Fruit fly (Drosophila melanogaster) whole organism, embryonic: ENCODE data around the gene CG14219.

Experiments
- Bgb ChIP-seq: fragments of 200-800 bp; sonication (Bioruptor generic); IDR thresholded peaks from 2 replicates; pipeline ENCODE4 v1.3.6; 2022; ENCODE audit warnings: missing biosample characterization, missing genetic modification characterization; ENCODE audit not compliant: partially characterized antibody
- CG13296 ChIP-seq: fragments of 200-800 bp; sonication (Bioruptor generic); optimal IDR thresholded peaks from 3 replicates; lab custom pipeline; 2018; ENCODE audit warnings: missing biosample characterization, mild to moderate bottlenecking, missing genetic modification characterization
- CG13624 ChIP-seq: fragments of 200-800 bp; sonication (Bioruptor generic); optimal IDR thresholded peaks from 2 replicates; lab custom pipeline; 2016; ENCODE audit warnings: missing biosample characterization, missing genetic modification characterization
- CG13894 ChIP-seq: fragments of 200-800 bp; sonication (Bioruptor generic); optimal IDR thresholded peaks from 3 replicates; lab custom pipeline; 2018; ENCODE audit warnings: missing biosample characterization, mild to moderate bottlenecking, missing genetic modification characterization, moderate library complexity
- CG15073 ChIP-seq: fragments of 200-800 bp; sonication (Bioruptor generic); optimal IDR thresholded peaks from 2 replicates; lab custom pipeline; 2016; ENCODE audit warnings: missing biosample characterization, missing genetic modification characterization
- CG2129 ChIP-seq: fragments of 200-800 bp; sonication (Bioruptor generic); IDR thresholded peaks from 2 replicates; pipeline ENCODE4 v1.3.6; 2022; ENCODE audit warnings: missing biosample characterization, missing genetic modification characterization; ENCODE audit not compliant: partially characterized antibody
- CG2199 ChIP-seq: fragments of 200-800 bp; sonication (Bioruptor generic); IDR thresholded peaks from 3 replicates; pipeline ENCODE4 v1.3.6; 2022; ENCODE audit warnings: missing biosample characterization, missing genetic modification characterization
- CG30020 ChIP-seq: fragments of 200-800 bp; optimal IDR thresholded peaks from 2 replicates; lab custom pipeline; 2019; ENCODE audit warnings: missing biosample characterization, mild to moderate bottlenecking, missing genetic modification characterization, moderate library complexity
- CG34376 ChIP-seq: fragments of 200-800 bp; sonication (Bioruptor generic); optimal IDR thresholded peaks from 2 replicates; lab custom pipeline; 2018; ENCODE audit warnings: missing biosample characterization, mild to moderate bottlenecking, missing genetic modification characterization
- CG4282 ChIP-seq: fragments of 200-800 bp; sonication (Bioruptor generic); optimal IDR thresholded peaks from 2 replicates; lab custom pipeline; 2016; ENCODE audit warnings: missing biosample characterization, missing genetic modification characterization
- CG4328 ChIP-seq: fragments of 200-800 bp; sonication (Bioruptor generic); optimal IDR thresholded peaks from 3 replicates; lab custom pipeline; 2017; ENCODE audit warnings: missing biosample characterization, missing genetic modification reagents, missing genetic modification characterization
- CG4404 ChIP-seq: fragments of 200-800 bp; sonication (Bioruptor generic); IDR thresholded peaks from 2 replicates; pipeline ENCODE4 v1.3.6; 2022; ENCODE audit warnings: missing biosample characterization, missing genetic modification characterization
- CG4730 ChIP-seq: fragments of 200-800 bp; sonication (Bioruptor generic); IDR thresholded peaks from 2 replicates; pipeline ENCODE4 v1.3.6; 2022; ENCODE audit warnings: missing biosample characterization, missing genetic modification characterization
- CG6254 ChIP-seq: fragments of 200-800 bp; sonication (Bioruptor generic); optimal IDR thresholded peaks from 3 replicates; lab custom pipeline; 2017; ENCODE audit warnings: mild to moderate bottlenecking, missing biosample characterization, missing genetic modification reagents, missing genetic modification characterization
- CG6813 ChIP-seq: fragments of 200-800 bp; sonication (Bioruptor generic); optimal IDR thresholded peaks from 2 replicates; lab custom pipeline; 2017; ENCODE audit warnings: missing biosample characterization, missing genetic modification characterization, mild to moderate bottlenecking, moderate library complexity, missing genetic modification reagents
- CG7357 ChIP-seq: fragments of 200-800 bp; sonication (Bioruptor generic); IDR thresholded peaks from 3 replicates; pipeline ENCODE4 v1.3.6; 2022; ENCODE audit warnings: missing biosample characterization, missing genetic modification characterization
- CG8281 ChIP-seq: fragments of 200-800 bp; sonication (Bioruptor generic); optimal IDR thresholded peaks from 2 replicates; lab custom pipeline; 2018; ENCODE audit warnings: missing biosample characterization, mild to moderate bottlenecking, missing genetic modification characterization, moderate library complexity
- CG9797 ChIP-seq: fragments of 200-800 bp; sonication (Bioruptor generic); optimal IDR thresholded peaks from 3 replicates; lab custom pipeline; 2018; ENCODE audit warnings: missing biosample characterization, mild to moderate bottlenecking, missing genetic modification characterization
- CG9876 ChIP-seq: fragments of 200-800 bp; sonication (Bioruptor generic); optimal IDR thresholded peaks from 2 replicates; lab custom pipeline; 2016; ENCODE audit warnings: missing biosample characterization, missing genetic modification characterization
- CTCF ChIP-seq: fragments of 200-800 bp; sonication (Bioruptor generic); optimal IDR thresholded peaks from 2 replicates; lab custom pipeline; 2017; ENCODE audit warnings: missing biosample characterization, mild to moderate bottlenecking, missing genetic modification characterization, moderate library complexity
- Dbx ChIP-seq: fragments of 200-800 bp; sonication (Bioruptor generic); IDR thresholded peaks from 3 replicates; pipeline ENCODE4 v1.3.6; 2022; ENCODE audit warnings: missing biosample characterization, missing genetic modification characterization
- Elba2 ChIP-seq: fragments of 200-800 bp; sonication (Bioruptor generic); optimal IDR thresholded peaks from 3 replicates; lab custom pipeline; 2016; ENCODE audit warnings: missing biosample characterization, missing genetic modification characterization
- Gug ChIP-seq: fragments of 200-800 bp; sonication (Bioruptor generic); IDR thresholded peaks from 4 replicates; pipeline ENCODE4 v1.3.6; 2022; ENCODE audit warnings: missing biosample characterization, missing genetic modification characterization
- HLHmδ ChIP-seq: fragments of 200-800 bp; sonication (Bioruptor generic); optimal IDR thresholded peaks from 2 replicates; lab custom pipeline; 2018; ENCODE audit warnings: missing biosample characterization, mild to moderate bottlenecking, missing genetic modification characterization, moderate library complexity
- Hr51 ChIP-seq, 2 experiments: fragments of 200-800 bp; sonication (Bioruptor generic); optimal IDR thresholded peaks; 2 replicates in 1 of 2; 3 replicates in 1 of 2; lab custom pipeline; 2016 to 2018; ENCODE audit warnings: missing biosample characterization in 2 of 2, missing genetic modification characterization in 2 of 2, mild to moderate bottlenecking in 1 of 2, moderate library complexity in 1 of 2
- Lhr ChIP-seq: fragments of 200-800 bp; sonication (Bioruptor generic); optimal IDR thresholded peaks from 3 replicates; lab custom pipeline; 2017; ENCODE audit warnings: mild to moderate bottlenecking, missing biosample characterization, missing genetic modification reagents, missing genetic modification characterization
- MBD-R2 ChIP-seq: fragments of 200-800 bp; sonication (Bioruptor generic); IDR thresholded peaks from 2 replicates; pipeline ENCODE4 v1.3.6; 2022; ENCODE audit warnings: missing biosample characterization, missing genetic modification characterization
- NK7.1 ChIP-seq: fragments of 200-800 bp; sonication (Bioruptor generic); optimal IDR thresholded peaks from 3 replicates; lab custom pipeline; 2016; ENCODE audit warnings: missing biosample characterization, missing genetic modification characterization
- Oli ChIP-seq: fragments of 200-800 bp; sonication (Bioruptor generic); optimal IDR thresholded peaks from 2 replicates; lab custom pipeline; 2018; ENCODE audit warnings: missing biosample characterization, mild to moderate bottlenecking, missing genetic modification characterization, moderate library complexity
- Optix ChIP-seq: fragments of 200-800 bp; sonication (Bioruptor generic); IDR thresholded peaks from 3 replicates; pipeline ENCODE4 v1.3.6; 2022; ENCODE audit warnings: missing biosample characterization, missing genetic modification characterization
- Poxn ChIP-seq: fragments of 200-800 bp; sonication (Bioruptor generic); IDR thresholded peaks from 2 replicates; pipeline ENCODE4 v1.3.6; 2022; ENCODE audit warnings: missing biosample characterization, missing genetic modification characterization
- Sin3A ChIP-seq: fragments of >200 bp; optimal IDR thresholded peaks from 2 replicates; lab custom pipeline; 2018
- Vsx1 ChIP-seq: fragments of 200-800 bp; sonication (Bioruptor generic); optimal IDR thresholded peaks from 2 replicates; lab custom pipeline; 2017; ENCODE audit warnings: missing biosample characterization, mild to moderate bottlenecking, missing genetic modification characterization, missing genetic modification reagents
- abd-A ChIP-seq: fragments of 200-800 bp; sonication (Bioruptor generic); optimal IDR thresholded peaks from 3 replicates; lab custom pipeline; 2019; ENCODE audit warnings: missing biosample characterization, mild to moderate bottlenecking, missing genetic modification characterization, moderate library complexity
- aop ChIP-seq: fragments of 200-800 bp; sonication (Bioruptor generic); IDR thresholded peaks from 2 replicates; pipeline ENCODE4 v1.3.6; 2022; ENCODE audit warnings: missing biosample characterization, missing genetic modification characterization
- ara ChIP-seq: fragments of 200-800 bp; sonication (Bioruptor generic); IDR thresholded peaks from 2 replicates; pipeline ENCODE4 v1.3.6; 2022; ENCODE audit warnings: missing biosample characterization, missing genetic modification characterization
- bbx ChIP-seq: fragments of 200-800 bp; sonication (Bioruptor generic); IDR thresholded peaks from 2 replicates; pipeline ENCODE4 v1.3.6; 2022; ENCODE audit warnings: missing biosample characterization, missing genetic modification characterization; ENCODE audit not compliant: partially characterized antibody
- bigmax ChIP-seq: fragments of 200-800 bp; sonication (Bioruptor generic); optimal IDR thresholded peaks from 2 replicates; lab custom pipeline; 2018; ENCODE audit warnings: missing biosample characterization, mild to moderate bottlenecking, missing genetic modification characterization
- cato ChIP-seq: fragments of 200-800 bp; sonication (Bioruptor generic); optimal IDR thresholded peaks from 2 replicates; lab custom pipeline; 2016; ENCODE audit warnings: missing biosample characterization, missing genetic modification characterization, borderline replicate concordance
- dan ChIP-seq: fragments of 200-800 bp; sonication (Bioruptor generic); IDR thresholded peaks from 2 replicates; pipeline ENCODE4 v1.3.6; 2022; ENCODE audit warnings: missing biosample characterization, missing genetic modification characterization
- gem ChIP-seq: fragments of 200-800 bp; sonication (Bioruptor generic); optimal IDR thresholded peaks from 2 replicates; lab custom pipeline; 2019; ENCODE audit warnings: missing biosample characterization, mild to moderate bottlenecking, missing genetic modification characterization, moderate library complexity
- kay ChIP-seq: fragments of 200-800 bp; sonication (Bioruptor generic); optimal IDR thresholded peaks from 2 replicates; lab custom pipeline; 2016; ENCODE audit warnings: missing biosample characterization, missing genetic modification characterization
- maf-S ChIP-seq: fragments of 200-800 bp; sonication (Bioruptor generic); optimal IDR thresholded peaks from 2 replicates; lab custom pipeline; 2016; ENCODE audit warnings: missing biosample characterization, missing genetic modification characterization
- nerfin-2 ChIP-seq: fragments of 200-800 bp; sonication (Bioruptor generic); IDR thresholded peaks from 2 replicates; pipeline ENCODE4 v1.3.6; 2022; ENCODE audit warnings: missing biosample characterization, missing genetic modification characterization; ENCODE audit not compliant: partially characterized antibody
- sim ChIP-seq: fragments of 200-800 bp; sonication (Bioruptor generic); IDR thresholded peaks from 2 replicates; pipeline ENCODE4 v1.3.6; 2022; ENCODE audit warnings: missing biosample characterization, missing genetic modification characterization
- slbo ChIP-seq: fragments of 200-800 bp; sonication (Bioruptor generic); IDR thresholded peaks from 2 replicates; pipeline ENCODE4 v1.3.6; 2022; ENCODE audit warnings: missing biosample characterization, missing genetic modification characterization
- sna ChIP-seq: fragments of 200-800 bp; sonication (Bioruptor generic); IDR thresholded peaks from 2 replicates; pipeline ENCODE4 v1.3.6; 2022; ENCODE audit warnings: missing biosample characterization, missing genetic modification characterization; ENCODE audit not compliant: partially characterized antibody
- stc ChIP-seq: fragments of 200-800 bp; sonication (Bioruptor generic); IDR thresholded peaks from 2 replicates; pipeline ENCODE4 v1.3.6; 2022; ENCODE audit warnings: missing biosample characterization, missing genetic modification characterization
- unc-4 ChIP-seq: fragments of 200-800 bp; sonication (Bioruptor generic); IDR thresholded peaks from 2 replicates; pipeline ENCODE4 v1.3.6; 2022; ENCODE audit warnings: missing biosample characterization, missing genetic modification characterization; ENCODE audit not compliant: partially characterized antibody
- usp ChIP-seq: fragments of >200 bp; optimal IDR thresholded peaks from 2 replicates; lab custom pipeline; 2017; ENCODE audit warnings: missing biosample characterization, missing genetic modification characterization
- wdn ChIP-seq: fragments of 200-800 bp; sonication (Bioruptor generic); IDR thresholded peaks from 2 replicates; pipeline ENCODE4 v1.3.6; 2022; ENCODE audit warnings: missing biosample characterization, missing genetic modification characterization

Gene CG14219

DNA sequence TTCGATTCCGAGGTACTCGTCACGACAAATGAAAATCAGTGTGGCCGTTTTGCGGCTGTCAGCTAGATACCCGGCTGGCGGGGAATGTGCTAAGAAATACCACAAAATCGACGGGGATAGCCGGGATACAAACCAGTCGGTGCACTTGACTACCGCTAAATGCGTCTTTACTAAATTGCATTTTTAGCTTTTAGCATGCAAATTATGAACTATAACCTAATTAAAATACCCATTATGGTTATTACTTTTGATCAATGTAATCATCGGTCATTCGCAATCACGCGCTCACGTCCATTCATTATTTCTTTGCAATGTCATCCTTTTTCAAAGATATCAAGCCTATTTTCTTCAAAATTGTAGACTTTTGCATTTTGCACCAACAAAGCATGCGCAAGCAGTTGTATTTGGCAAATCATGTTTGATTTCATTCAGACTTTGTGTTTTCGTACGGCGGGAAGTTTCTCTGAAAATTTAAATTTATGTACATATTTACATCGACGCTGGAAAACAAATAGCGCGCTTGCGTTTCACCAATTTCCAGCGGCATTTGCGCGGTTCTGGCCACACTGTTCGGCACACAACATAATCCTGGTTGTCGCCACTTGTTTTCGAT lies 48.5 kb upstream of the CG14219 start, which contains the start of gene Rcd-1 (continued):
- TF ChIP-seq slbo (GFP tag; lab: Robert Waterston, UW) (peak; percentile 22; the same call in 1 of the 2 replicates), CG2129 (no peak), CG30020 (tag; lab: Kevin White, UChicago) (no peak), CTCF (GFP tag; lab: Kevin White, UChicago) (peak; percentile 43), Poxn (GFP tag; lab: Robert Waterston, UW) (no peak), CG4328 (GFP tag; lab: Kevin White, UChicago) (no peak), nerfin-2 (GFP tag; lab: Robert Waterston, UW) (no peak), Dbx (GFP tag; lab: Robert Waterston, UW) (peak; percentile 7; the same call in 1 of the 3 replicates), CG15073 (GFP tag; lab: Kevin White, UChicago) (no peak), Oli (tag; lab: Kevin White, UChicago) (no peak), cato (GFP tag; lab: Kevin White, UChicago) (no peak), CG4404 (GFP tag; lab: Robert Waterston, UW) (no peak), usp (GFP tag; lab: Kevin White, UChicago) (no peak), bigmax (GFP tag; lab: Kevin White, UChicago) (peak; percentile 38), HLHmδ (GFP tag; lab: Kevin White, UChicago) (peak; percentile 34), Vsx1 (no peak), CG13624 (GFP tag; lab: Kevin White, UChicago) (no peak), CG4730 (no peak), Gug (no peak), CG13894 (no peak), ara (GFP tag; lab: Robert Waterston, UW) (no peak), CG8281 (no peak), maf-S (GFP tag; lab: Kevin White, UChicago) (no peak), CG7357 (GFP tag; lab: Robert Waterston, UW) (no peak), sna (no peak), CG9876 (no peak), CG4282 (GFP tag; lab: Kevin White, UChicago) (no peak), Sin3A (peak; percentile 87), CG34376 (GFP tag; lab: Kevin White, UChicago) (no peak), Elba2 (no peak), CG13296 (no peak), bbx (no peak; the same call in 1 of the 2 replicates), Hr51 (GFP tag; optimal IDR thresholded peaks at IDR 0.05; lab: Kevin White, UChicago) (no peak), abd-A (tag; lab: Kevin White, UChicago) (no peak), stc (no peak), Optix (GFP tag; lab: Robert Waterston, UW) (no peak), MBD-R2 (GFP tag; lab: Robert Waterston, UW) (peak; percentile 35; the same call in 1 of the 2 replicates), CG9797 (peak; percentile 91), sim (GFP tag; lab: Robert Waterston, UW) (no peak), wdn (GFP tag; lab: Robert Waterston, UW) (no peak), Bgb (GFP tag; lab: Robert Waterston, UW) (no peak), NK7.1 (GFP tag; lab: Kevin White, UChicago) (no peak), aop (no peak), kay (GFP tag; lab: Kevin White, UChicago) (no peak), CG6254 (GFP tag; lab: Kevin White, UChicago) (no peak), Lhr (GFP tag; lab: Kevin White, UChicago) (peak; percentile 51), CG2199 (GFP tag; lab: Robert Waterston, UW) (no peak), CG6813 (GFP tag; lab: Kevin White, UChicago) (no peak), unc-4 (GFP tag; lab: Robert Waterston, UW) (no peak), dan (GFP tag; lab: Robert Waterston, UW) (no peak), gem (no peak)
